Worm (Caenorhabditis elegans) whole organism, late embryonic: ENCODE data around the gene cyp-33C1.

Experiments
- C08G9.2 ChIP-seq: sonication (generic microtip); optimal IDR thresholded peaks from 2 replicates; lab custom pipeline; 2016; ENCODE audit warnings: mild to moderate bottlenecking, missing genetic modification characterization, moderate library complexity, missing compliant biosample characterization
- C38D4.7 ChIP-seq: fragments of 200-800 bp; sonication (Bioruptor generic); optimal IDR thresholded peaks from 2 replicates; lab custom pipeline; 2018; ENCODE audit warnings: mild to moderate bottlenecking, missing genetic modification characterization, moderate library complexity, missing compliant biosample characterization
- K02D7.2 ChIP-seq: sonication (generic microtip); optimal IDR thresholded peaks from 2 replicates; lab custom pipeline; 2017; ENCODE audit warnings: mild to moderate bottlenecking, missing genetic modification characterization, missing compliant biosample characterization
- K09A11.1 ChIP-seq: sonication (generic microtip); optimal IDR thresholded peaks from 2 replicates; lab custom pipeline; 2017; ENCODE audit warnings: antibody characterized with exemption, mild to moderate bottlenecking, missing genetic modification characterization, missing compliant biosample characterization; ENCODE audit not compliant: insufficient read depth
- T23F11.4 ChIP-seq: fragments of 200-800 bp; sonication (Bioruptor generic); optimal IDR thresholded peaks from 2 replicates; lab custom pipeline; 2018; ENCODE audit warnings: mild to moderate bottlenecking, missing genetic modification characterization, missing compliant biosample characterization
- Y22D7AL.16 ChIP-seq: sonication (generic microtip); optimal IDR thresholded peaks from 2 replicates; lab custom pipeline; 2016; ENCODE audit warnings: missing genetic modification characterization, missing compliant biosample characterization
- ahr-1 ChIP-seq: sonication (generic microtip); optimal IDR thresholded peaks from 2 replicates; lab custom pipeline; 2016; ENCODE audit warnings: missing genetic modification characterization, missing compliant biosample characterization
- ceh-14 ChIP-seq: sonication (generic microtip); optimal IDR thresholded peaks from 2 replicates; lab custom pipeline; 2016; ENCODE audit warnings: missing genotype, missing genetic modification characterization, missing compliant biosample characterization
- ceh-18 ChIP-seq: sonication (generic microtip); optimal IDR thresholded peaks from 2 replicates; lab custom pipeline; 2016; ENCODE audit warnings: missing genetic modification characterization, missing compliant biosample characterization
- ceh-19 ChIP-seq: fragments of 200-800 bp; sonication (Bioruptor generic); optimal IDR thresholded peaks from 2 replicates; lab custom pipeline; 2018; ENCODE audit warnings: mild to moderate bottlenecking, missing genetic modification characterization, missing compliant biosample characterization
- ceh-2 ChIP-seq: sonication (generic microtip); optimal IDR thresholded peaks from 2 replicates; lab custom pipeline; 2016; ENCODE audit warnings: missing genotype, missing genetic modification characterization, missing compliant biosample characterization
- ceh-22 ChIP-seq: sonication (generic microtip); optimal IDR thresholded peaks from 2 replicates; lab custom pipeline; 2017; ENCODE audit warnings: missing biosample characterization, missing genetic modification characterization
- ceh-31 ChIP-seq: sonication (generic microtip); optimal IDR thresholded peaks from 2 replicates; lab custom pipeline; 2016; ENCODE audit warnings: missing genetic modification characterization, missing compliant biosample characterization
- ceh-34 ChIP-seq: sonication (generic microtip); optimal IDR thresholded peaks from 2 replicates; lab custom pipeline; 2016; ENCODE audit warnings: mild to moderate bottlenecking, missing genetic modification characterization, missing compliant biosample characterization
- ceh-45 ChIP-seq: fragments of 200-800 bp; sonication (Bioruptor generic); IDR thresholded peaks from 2 replicates; pipeline ENCODE4 v1.3.6; 2022; ENCODE audit warnings: missing genetic modification reagents, missing genetic modification characterization, missing compliant biosample characterization
- ceh-6 ChIP-seq: fragments of 200-800 bp; sonication (Bioruptor generic); optimal IDR thresholded peaks from 2 replicates; lab custom pipeline; 2018; ENCODE audit warnings: mild to moderate bottlenecking, missing genetic modification characterization, missing compliant biosample characterization
- che-1 ChIP-seq: sonication (generic microtip); optimal IDR thresholded peaks from 2 replicates; lab custom pipeline; 2016; ENCODE audit warnings: mild to moderate bottlenecking, missing genetic modification characterization, missing compliant biosample characterization
- dve-1 ChIP-seq: sonication (generic microtip); optimal IDR thresholded peaks from 2 replicates; lab custom pipeline; 2017; ENCODE audit warnings: antibody characterized with exemption, mild to moderate bottlenecking, missing genetic modification characterization, missing compliant biosample characterization
- elt-2 ChIP-seq: sonication (generic microtip); optimal IDR thresholded peaks from 2 replicates; lab custom pipeline; 2016; ENCODE audit warnings: missing genetic modification reagents, missing genetic modification characterization, missing compliant biosample characterization
- ets-4 ChIP-seq: sonication (generic microtip); optimal IDR thresholded peaks from 2 replicates; lab custom pipeline; 2016; ENCODE audit warnings: missing genetic modification characterization, missing compliant biosample characterization
- fax-1 ChIP-seq: sonication (generic microtip); optimal IDR thresholded peaks from 2 replicates; lab custom pipeline; 2016; ENCODE audit warnings: missing genotype, missing genetic modification characterization, missing compliant biosample characterization
- hlh-15 ChIP-seq: sonication (generic microtip); optimal IDR thresholded peaks from 2 replicates; lab custom pipeline; 2016; ENCODE audit warnings: missing genetic modification characterization, missing compliant biosample characterization
- hlh-30 ChIP-seq: sonication (generic microtip); optimal IDR thresholded peaks from 2 replicates; lab custom pipeline; 2017; ENCODE audit warnings: antibody characterized with exemption, missing genetic modification characterization, missing compliant biosample characterization; ENCODE audit not compliant: insufficient read depth
- hlh-6 ChIP-seq: sonication (generic microtip); optimal IDR thresholded peaks from 2 replicates; lab custom pipeline; 2016; ENCODE audit warnings: missing genotype, missing genetic modification characterization, missing compliant biosample characterization
- lin-11 ChIP-seq: fragments of 200-800 bp; sonication (Bioruptor generic); optimal IDR thresholded peaks from 2 replicates; lab custom pipeline; 2018; ENCODE audit warnings: mild to moderate bottlenecking, missing genetic modification characterization, missing compliant biosample characterization
- nfya-1 ChIP-seq: sonication (generic microtip); optimal IDR thresholded peaks from 2 replicates; lab custom pipeline; 2017; ENCODE audit warnings: missing genetic modification characterization, mild to moderate bottlenecking, missing compliant biosample characterization, antibody characterized with exemption, moderate library complexity
- nhr-11 ChIP-seq: fragments of 150-350 bp; optimal IDR thresholded peaks from 2 replicates; lab custom pipeline; 2014; ENCODE audit warnings: missing biosample characterization, missing genetic modification characterization
- nhr-232 ChIP-seq: sonication (generic microtip); optimal IDR thresholded peaks from 2 replicates; lab custom pipeline; 2016; ENCODE audit warnings: missing genetic modification characterization, missing compliant biosample characterization
- odd-2 ChIP-seq: sonication (generic microtip); optimal IDR thresholded peaks from 2 replicates; lab custom pipeline; 2017; ENCODE audit warnings: antibody characterized with exemption, mild to moderate bottlenecking, missing genetic modification characterization, missing compliant biosample characterization
- pat-9 ChIP-seq: fragments of 200-800 bp; sonication (Bioruptor generic); optimal IDR thresholded peaks from 2 replicates; lab custom pipeline; 2018; ENCODE audit warnings: mild to moderate bottlenecking, missing genetic modification characterization, moderate library complexity, missing compliant biosample characterization
- pqm-1 ChIP-seq: sonication (generic microtip); optimal IDR thresholded peaks from 2 replicates; lab custom pipeline; 2016; ENCODE audit warnings: missing genetic modification characterization, missing compliant biosample characterization
- sox-2 ChIP-seq: fragments of 200-800 bp; sonication (Bioruptor generic); IDR thresholded peaks from 2 replicates; pipeline ENCODE4 v1.3.6; 2022; ENCODE audit warnings: missing genetic modification reagents, missing genetic modification characterization, missing compliant biosample characterization
- tbx-2 ChIP-seq: sonication (generic microtip); optimal IDR thresholded peaks from 2 replicates; lab custom pipeline; 2016; ENCODE audit warnings: missing genetic modification characterization, missing compliant biosample characterization
- ttx-3 ChIP-seq: sonication (generic microtip); optimal IDR thresholded peaks from 2 replicates; lab custom pipeline; 2016; ENCODE audit warnings: missing genetic modification reagents, missing genetic modification characterization, missing compliant biosample characterization
- unc-3 ChIP-seq, 2 experiments: fragments of 200-800 bp in 1 of 2; sonication (Bioruptor generic) in 1 of 2; sonication (generic microtip) in 1 of 2; conservative IDR thresholded peaks in 1 of 2; optimal IDR thresholded peaks in 1 of 2; 2 replicates each; pipeline versions ENCODE4 v1.3.6 to Lab custom; 2016 to 2022; ENCODE audit warnings: missing compliant biosample characterization in 2 of 2, missing genetic modification characterization in 2 of 2, missing genetic modification reagents in 1 of 2
- unc-42 ChIP-seq: sonication (generic microtip); optimal IDR thresholded peaks from 2 replicates; lab custom pipeline; 2016; ENCODE audit warnings: missing genotype, missing genetic modification characterization, missing compliant biosample characterization
- zip-5 ChIP-seq: sonication (generic microtip); optimal IDR thresholded peaks from 2 replicates; lab custom pipeline; 2016; ENCODE audit warnings: missing genetic modification characterization, missing compliant biosample characterization

The cyp-33C1 gene

ce11 chrV:2175242-2175641 is 4.1 kb upstream of the cyp-33C1 start, which contains the start of gene C45H4.18:
Gene C45H4.18 (plus strand): TSS chrV:2175542.
- TF ChIP-seq fax-1 (tag; lab: Kevin White, UChicago) (no peak), lin-11 (tag; lab: Kevin White, UChicago) (no peak), nhr-11 (tag; lab: Kevin White, UChicago) (no peak), hlh-6 (tag; lab: Kevin White, UChicago) (no peak), ceh-34 (no peak)

ce11 chrV:2177307-2177764 is 2.0 kb upstream of the cyp-33C1 start, which contains the start of gene srbc-17:
Gene srbc-17 (plus strand): TSS chrV:2177714.
- TF ChIP-seq ceh-19 (GFP tag; lab: Kevin White, UChicago) (no peak), hlh-30 (no peak), pqm-1 (no peak), T23F11.4 (no peak), unc-42 (tag; lab: Kevin White, UChicago) (no peak), lin-11 (tag; lab: Kevin White, UChicago) (no peak), ceh-18 (tag; lab: Kevin White, UChicago) (no peak), odd-2 (tag; lab: Kevin White, UChicago) (no peak), Y22D7AL.16 (tag; lab: Kevin White, UChicago) (no peak), ceh-31 (tag; lab: Kevin White, UChicago) (no peak), nfya-1 (tag; lab: Kevin White, UChicago) (no peak), sox-2 (no peak), ceh-6 (no peak), nhr-232 (tag; lab: Kevin White, UChicago) (no peak), ceh-2 (tag; lab: Kevin White, UChicago) (no peak), ceh-14 (tag; lab: Kevin White, UChicago) (no peak), che-1 (no peak)

ce11 chrV:2181738-2182137 is 2.4 kb downstream of the cyp-33C1 start, which contains the start of gene srbc-16:
Gene srbc-16 (plus strand): TSS chrV:2182038.
- no peak for TF ChIP-seq nhr-11 (tag; lab: Kevin White, UChicago)
- no peak for TF ChIP-seq ceh-45 (GFP tag; lab: Robert Waterston, UW)
- no peak for TF ChIP-seq ttx-3 (tag; lab: Kevin White, UChicago)
- TF ChIP-seq tbx-2 (tag; lab: Kevin White, UChicago) = no peak
- TF ChIP-seq ceh-22 = no peak
- no peak for TF ChIP-seq K02D7.2
- no peak for TF ChIP-seq C38D4.7 (GFP tag; lab: Kevin White, UChicago)
- no peak for TF ChIP-seq nhr-232 (tag; lab: Kevin White, UChicago)
- no peak for TF ChIP-seq K09A11.1
- no peak for TF ChIP-seq hlh-15
- no peak for TF ChIP-seq elt-2 (tag; lab: Kevin White, UChicago)
- no peak for TF ChIP-seq unc-3 (GFP tag; conservative IDR thresholded peaks at IDR 0.05; lab: Robert Waterston, UW)
- no peak for TF ChIP-seq unc-3 (tag; optimal IDR thresholded peaks at IDR 0.05; lab: Kevin White, UChicago)
- TF ChIP-seq ets-4 (tag; lab: Kevin White, UChicago) = no peak

ce11 chrV:2183162-2183561 is 3.8 kb downstream of the cyp-33C1 start, which contains the start of gene cyp-33C2:
Gene cyp-33C2 (plus strand): TSS chrV:2183488.
- no peak for TF ChIP-seq C08G9.2 (tag; lab: Kevin White, UChicago)
- no peak for TF ChIP-seq dve-1
- TF ChIP-seq nfya-1 (tag; lab: Kevin White, UChicago) = no peak
- TF ChIP-seq pat-9 (tag; lab: Kevin White, UChicago) = no peak
- no peak for TF ChIP-seq zip-5 (tag; lab: Kevin White, UChicago)
- TF ChIP-seq nhr-11 (tag; lab: Kevin White, UChicago) = no peak
- no peak for TF ChIP-seq ahr-1 (tag; lab: Kevin White, UChicago)
- TF ChIP-seq ceh-22 = no peak
